Worm (Caenorhabditis elegans): ENCODE measurements around the gene Y47D7A.15.

Y47D7A.15 gene

ce11 chrV:4398884-4399283, 34.1 kb downstream of the Y47D7A.15 start:
- TF ChIP-seq ama-1 (optimal IDR thresholded peaks at IDR 0.05) (no peak), eyg-1 (tag; optimal IDR thresholded peaks at IDR 0.05) (no peak), nhr-232 (tag; optimal IDR thresholded peaks at IDR 0.05) (no peak), ref-2 (tag; optimal IDR thresholded peaks at IDR 0.05) (no peak)

ce11 chrV:4398127-4398526, 34.9 kb downstream of the Y47D7A.15 start:
- TF ChIP-seq elt-2 (tag; optimal IDR thresholded peaks at IDR 0.05) (no peak), ceh-48 (tag; optimal IDR thresholded peaks at IDR 0.05) (no peak), ceh-18 (tag; optimal IDR thresholded peaks at IDR 0.05) (no peak), ceh-9 (tag; optimal IDR thresholded peaks at IDR 0.05) (no peak), mec-3 (tag; optimal IDR thresholded peaks at IDR 0.05; ENCODE audit: borderline replicate concordance) (no peak), pat-9 (tag; optimal IDR thresholded peaks at IDR 0.05) (no peak)

ce11 chrV:4396257-4396656, 36.7 kb downstream of the Y47D7A.15 start, which contains the start of gene F13A2.3:
F13A2.3 (minus strand) TSS chrV:4396357.
- TF ChIP-seq sox-4 (tag; optimal IDR thresholded peaks at IDR 0.05) (no peak), nhr-11 (tag; optimal IDR thresholded peaks at IDR 0.05) (no peak), sox-2 (GFP tag; IDR thresholded peaks at IDR 0.05) (no peak), ceh-24 (tag; optimal IDR thresholded peaks at IDR 0.05) (no peak), ceh-30 (tag; optimal IDR thresholded peaks at IDR 0.05) (no peak), elt-4 (tag; optimal IDR thresholded peaks at IDR 0.05) (no peak)

ce11 chrV:4387916-4388315, 45.1 kb downstream of the Y47D7A.15 start:
- TF ChIP-seq sox-2 (GFP tag; IDR thresholded peaks at IDR 0.05) (no peak), Y22D7AL.16 (tag; optimal IDR thresholded peaks at IDR 0.05) (no peak), ref-2 (tag; optimal IDR thresholded peaks at IDR 0.05) (no peak), ceh-30 (tag; optimal IDR thresholded peaks at IDR 0.05) (no peak), pqm-1 (tag; optimal IDR thresholded peaks at IDR 0.05) (no peak), C08G9.2 (tag; optimal IDR thresholded peaks at IDR 0.05) (no peak), lim-6 (tag; optimal IDR thresholded peaks at IDR 0.05) (no peak), gmeb-2 (tag; optimal IDR thresholded peaks at IDR 0.05) (no peak), ceh-6 (GFP tag; optimal IDR thresholded peaks at IDR 0.05) (no peak), rnt-1 (tag; optimal IDR thresholded peaks at IDR 0.05) (no peak)

ce11 chrV:4387402-4387801, 45.6 kb downstream of the Y47D7A.15 start, which contains the start of gene F13A2.9:
F13A2.9 (minus strand) TSS chrV:4387502.
- TF ChIP-seq nhr-232 (tag; optimal IDR thresholded peaks at IDR 0.05) (no peak), ttx-3 (tag; optimal IDR thresholded peaks at IDR 0.05) (no peak), hlh-8 (tag; optimal IDR thresholded peaks at IDR 0.05) (no peak), hlh-13 (GFP tag; optimal IDR thresholded peaks at IDR 0.05) (no peak), K02D7.2 (tag; optimal IDR thresholded peaks at IDR 0.05) (no peak), ceh-34 (tag; optimal IDR thresholded peaks at IDR 0.05) (no peak), ceh-18 (tag; optimal IDR thresholded peaks at IDR 0.05) (no peak), pqm-1 (tag; optimal IDR thresholded peaks at IDR 0.05) (no peak), pax-1 (tag; optimal IDR thresholded peaks at IDR 0.05) (no peak), hlh-30 (tag; optimal IDR thresholded peaks at IDR 0.05; ENCODE audit: insufficient read depth) (no peak)

ce11 chrV:4386173-4386572, 46.8 kb downstream of the Y47D7A.15 start, which contains the start of gene F13A2.10:
F13A2.10 (minus strand) TSS chrV:4386273.
- TF ChIP-seq ceh-48 (tag; optimal IDR thresholded peaks at IDR 0.05) (no peak), tbx-7 (tag; optimal IDR thresholded peaks at IDR 0.05) (no peak), odd-2 (tag; optimal IDR thresholded peaks at IDR 0.05) (no peak), ceh-2 (tag; optimal IDR thresholded peaks at IDR 0.05) (no peak), fkh-10 (GFP tag; optimal IDR thresholded peaks at IDR 0.05) (no peak), dve-1 (tag; optimal IDR thresholded peaks at IDR 0.05) (no peak), ama-1 (optimal IDR thresholded peaks at IDR 0.05) (no peak), ceh-24 (tag; optimal IDR thresholded peaks at IDR 0.05) (no peak), sox-4 (tag; optimal IDR thresholded peaks at IDR 0.05) (no peak), syd-9 (tag; optimal IDR thresholded peaks at IDR 0.05) (no peak), ttx-3 (tag; optimal IDR thresholded peaks at IDR 0.05) (no peak), ceh-14 (tag; optimal IDR thresholded peaks at IDR 0.05) (no peak), ceh-34 (tag; optimal IDR thresholded peaks at IDR 0.05) (no peak)
